Worm (Caenorhabditis elegans) whole organism, young adult: ENCODE results near the gene asns-2.

Experiments used
- B0035.1 ChIP-seq: sonication (generic microtip); optimal IDR thresholded peaks from 2 replicates; lab custom pipeline; 2016; ENCODE audit warnings: missing genetic modification characterization, mild to moderate bottlenecking, missing compliant biosample characterization, missing genotype, missing genetic modification reagents
- D2030.7 ChIP-seq: fragments of 200-800 bp; sonication (Bioruptor generic); IDR thresholded peaks from 2 replicates; pipeline ENCODE4 v1.3.6; 2022; ENCODE audit warnings: missing genetic modification reagents, missing genetic modification characterization, missing compliant biosample characterization
- F10E7.11 ChIP-seq: sonication (generic microtip); optimal IDR thresholded peaks from 2 replicates; lab custom pipeline; 2017; ENCODE audit warnings: mild to moderate bottlenecking, missing genetic modification characterization, moderate library complexity, missing compliant biosample characterization
- F23B12.7 ChIP-seq: sonication (generic microtip); optimal IDR thresholded peaks from 2 replicates; lab custom pipeline; 2017; ENCODE audit warnings: missing genetic modification characterization, mild to moderate bottlenecking, missing compliant biosample characterization, antibody characterized with exemption, moderate library complexity; ENCODE audit not compliant: insufficient read depth
- F39B2.1 ChIP-seq: fragments of 200-800 bp; sonication (Bioruptor generic); IDR thresholded peaks from 2 replicates; pipeline ENCODE4 v1.3.6; 2022; ENCODE audit warnings: missing genetic modification reagents, missing genetic modification characterization, missing compliant biosample characterization
- F52B5.7 ChIP-seq: sonication (generic microtip); optimal IDR thresholded peaks from 2 replicates; lab custom pipeline; 2016; ENCODE audit warnings: mild to moderate bottlenecking, missing genetic modification characterization, missing compliant biosample characterization
- F55B11.4 ChIP-seq: sonication (generic microtip); optimal IDR thresholded peaks from 2 replicates; lab custom pipeline; 2016; ENCODE audit warnings: missing compliant biosample characterization, missing genetic modification characterization, borderline replicate concordance; ENCODE audit not compliant: insufficient read depth
- F57A8.1 ChIP-seq: fragments of 200-800 bp; sonication (Bioruptor generic); optimal IDR thresholded peaks from 2 replicates; lab custom pipeline; 2018; ENCODE audit warnings: mild to moderate bottlenecking, missing genetic modification characterization, moderate library complexity, missing compliant biosample characterization
- K11D2.4 ChIP-seq: fragments of 200-800 bp; sonication (Bioruptor generic); IDR thresholded peaks from 2 replicates; pipeline ENCODE4 v1.3.6; 2022; ENCODE audit warnings: missing genetic modification reagents, missing genetic modification characterization, missing compliant biosample characterization
- T07F8.4 ChIP-seq: sonication (generic microtip); optimal IDR thresholded peaks from 2 replicates; lab custom pipeline; 2016; ENCODE audit warnings: mild to moderate bottlenecking, missing genetic modification characterization, moderate library complexity, missing compliant biosample characterization
- T26A5.8 ChIP-seq: sonication (generic microtip); optimal IDR thresholded peaks from 2 replicates; lab custom pipeline; 2016; ENCODE audit warnings: missing genetic modification characterization, missing compliant biosample characterization
- Y67H2A.10 ChIP-seq: fragments of 200-800 bp; sonication (Bioruptor generic); conservative IDR thresholded peaks from 2 replicates; pipeline ENCODE4 v1.3.6; 2022; ENCODE audit warnings: missing genetic modification reagents, missing genetic modification characterization, missing compliant biosample characterization
- atf-7 ChIP-seq: sonication (generic microtip); optimal IDR thresholded peaks from 2 replicates; lab custom pipeline; 2017; ENCODE audit warnings: mild to moderate bottlenecking, missing genetic modification characterization, missing compliant biosample characterization
- athp-1 ChIP-seq: sonication (generic microtip); optimal IDR thresholded peaks from 2 replicates; lab custom pipeline; 2017; ENCODE audit warnings: mild to moderate bottlenecking, missing genetic modification characterization, missing compliant biosample characterization
- attf-6 ChIP-seq: fragments of 200-800 bp; sonication (Bioruptor generic); IDR thresholded peaks from 2 replicates; pipeline ENCODE4 v1.3.6; 2022; ENCODE audit warnings: missing genetic modification reagents, missing genetic modification characterization, missing compliant biosample characterization
- cebp-2 ChIP-seq: fragments of 200-800 bp; sonication (Bioruptor generic); IDR thresholded peaks from 2 replicates; pipeline ENCODE4 v1.3.6; 2022; ENCODE audit warnings: missing genetic modification characterization, missing compliant biosample characterization
- ceh-58 ChIP-seq: fragments of 200-800 bp; sonication (Bioruptor generic); IDR thresholded peaks from 2 replicates; pipeline ENCODE4 v1.3.6; 2022; ENCODE audit warnings: missing genetic modification characterization, missing compliant biosample characterization
- ceh-91 ChIP-seq: fragments of 200-800 bp; sonication (Bioruptor generic); IDR thresholded peaks from 2 replicates; pipeline ENCODE4 v1.3.6; 2022; ENCODE audit warnings: missing genetic modification reagents, missing genetic modification characterization, missing compliant biosample characterization
- chd-7 ChIP-seq: sonication (generic microtip); optimal IDR thresholded peaks from 2 replicates; lab custom pipeline; 2016; ENCODE audit warnings: mild to moderate bottlenecking, missing genetic modification characterization, moderate library complexity, missing compliant biosample characterization
- die-1 ChIP-seq: sonication (generic microtip); optimal IDR thresholded peaks from 2 replicates; lab custom pipeline; 2016; ENCODE audit warnings: missing genotype, mild to moderate bottlenecking, missing genetic modification characterization, missing compliant biosample characterization
- efl-1 ChIP-seq: fragments of 150-350 bp; optimal IDR thresholded peaks from 2 replicates; lab custom pipeline; 2014; ENCODE audit warnings: missing biosample characterization, missing genetic modification reagents, missing genetic modification characterization
- ekl-4 ChIP-seq: fragments of 200-800 bp; sonication (Bioruptor generic); IDR thresholded peaks from 2 replicates; pipeline ENCODE4 v1.3.6; 2022; ENCODE audit warnings: missing genetic modification reagents, missing genetic modification characterization, missing compliant biosample characterization
- gei-17 ChIP-seq: fragments of 200-800 bp; sonication (Bioruptor generic); optimal IDR thresholded peaks from 2 replicates; lab custom pipeline; 2018; ENCODE audit warnings: mild to moderate bottlenecking, missing genetic modification characterization, missing compliant biosample characterization
- hlh-26 ChIP-seq: fragments of 200-800 bp; sonication (Bioruptor generic); conservative IDR thresholded peaks from 2 replicates; pipeline ENCODE4 v1.3.6; 2022; ENCODE audit warnings: missing genetic modification reagents, missing genetic modification characterization, missing compliant biosample characterization
- hmg-1.2 ChIP-seq: fragments of 200-800 bp; sonication (Bioruptor generic); IDR thresholded peaks from 2 replicates; pipeline ENCODE4 v1.3.6; 2022; ENCODE audit warnings: missing genetic modification reagents, missing genetic modification characterization, missing compliant biosample characterization
- hrde-1 ChIP-seq: sonication (generic microtip); optimal IDR thresholded peaks from 2 replicates; lab custom pipeline; 2016; ENCODE audit warnings: missing genetic modification characterization, mild to moderate bottlenecking, missing compliant biosample characterization, moderate library complexity, missing genotype, missing genetic modification reagents, borderline replicate concordance
- let-526 ChIP-seq: fragments of 200-800 bp; sonication (Bioruptor generic); IDR thresholded peaks from 2 replicates; pipeline ENCODE4 v1.3.6; 2022; ENCODE audit warnings: missing genetic modification reagents, missing genetic modification characterization, missing compliant biosample characterization
- lsl-1 ChIP-seq: fragments of 200-800 bp; sonication (Bioruptor generic); optimal IDR thresholded peaks from 2 replicates; lab custom pipeline; 2018; ENCODE audit warnings: mild to moderate bottlenecking, missing genetic modification characterization, moderate library complexity, missing compliant biosample characterization
- madf-3 ChIP-seq: fragments of 200-800 bp; sonication (Bioruptor generic); IDR thresholded peaks from 2 replicates; pipeline ENCODE4 v1.3.6; 2022; ENCODE audit warnings: missing genetic modification reagents, missing genetic modification characterization, missing compliant biosample characterization
- mcd-1 ChIP-seq: fragments of 200-800 bp; sonication (Bioruptor generic); IDR thresholded peaks from 2 replicates; pipeline ENCODE4 v1.3.6; 2022; ENCODE audit warnings: missing genetic modification reagents, missing genetic modification characterization, missing compliant biosample characterization
- nhr-179 ChIP-seq: sonication (generic microtip); optimal IDR thresholded peaks from 2 replicates; lab custom pipeline; 2016; ENCODE audit warnings: mild to moderate bottlenecking, missing genetic modification characterization, missing compliant biosample characterization
- nhr-27 ChIP-seq: fragments of 200-800 bp; sonication (Bioruptor generic); optimal IDR thresholded peaks from 2 replicates; lab custom pipeline; 2018; ENCODE audit warnings: mild to moderate bottlenecking, missing genetic modification characterization, moderate library complexity, missing compliant biosample characterization
- nhr-80 ChIP-seq: sonication (generic microtip); optimal IDR thresholded peaks from 2 replicates; lab custom pipeline; 2016; ENCODE audit warnings: missing genetic modification characterization, missing compliant biosample characterization
- rec-8 ChIP-seq, 2 experiments: sonication (generic microtip); optimal IDR thresholded peaks; 2 replicates each; lab custom pipeline; 2016; ENCODE audit warnings: mild to moderate bottlenecking in 2 of 2, missing genetic modification characterization in 2 of 2, missing genetic modification reagents in 2 of 2, missing genotype in 2 of 2, missing biosample characterization in 1 of 2, missing compliant biosample characterization in 1 of 2, moderate library complexity in 1 of 2
- somi-1 ChIP-seq: fragments of 200-800 bp; sonication (Bioruptor generic); optimal IDR thresholded peaks from 2 replicates; lab custom pipeline; 2018; ENCODE audit warnings: mild to moderate bottlenecking, missing genetic modification characterization, missing compliant biosample characterization
- tlf-1 ChIP-seq: fragments of 200-800 bp; sonication (Bioruptor generic); optimal IDR thresholded peaks from 2 replicates; lab custom pipeline; 2018; ENCODE audit warnings: mild to moderate bottlenecking, missing genetic modification characterization, missing compliant biosample characterization
- unc-62 ChIP-seq: fragments of 150-350 bp; optimal IDR thresholded peaks from 2 replicates; lab custom pipeline; 2014; ENCODE audit warnings: missing biosample characterization, missing genetic modification reagents, missing genetic modification characterization
- ztf-22 ChIP-seq: fragments of 200-800 bp; sonication (Bioruptor generic); optimal IDR thresholded peaks from 2 replicates; lab custom pipeline; 2018; ENCODE audit warnings: mild to moderate bottlenecking, missing genetic modification characterization, moderate library complexity, missing compliant biosample characterization
- ztf-25 ChIP-seq: fragments of 200-800 bp; sonication (Bioruptor generic); IDR thresholded peaks from 2 replicates; pipeline ENCODE4 v1.3.6; 2022; ENCODE audit warnings: missing genetic modification reagents, missing genetic modification characterization, missing compliant biosample characterization
- ztf-26 ChIP-seq: sonication (generic microtip); optimal IDR thresholded peaks from 2 replicates; lab custom pipeline; 2017; ENCODE audit warnings: missing genetic modification characterization, missing compliant biosample characterization
- ztf-28 ChIP-seq: fragments of 200-800 bp; sonication (Bioruptor generic); IDR thresholded peaks from 2 replicates; pipeline ENCODE4 v1.3.6; 2022; ENCODE audit warnings: missing genetic modification reagents, missing genetic modification characterization, missing compliant biosample characterization
- ztf-6 ChIP-seq: fragments of 200-800 bp; sonication (Bioruptor generic); IDR thresholded peaks from 2 replicates; pipeline ENCODE4 v1.3.6; 2022; ENCODE audit warnings: missing genetic modification reagents, missing genetic modification characterization, missing compliant biosample characterization

asns-2 gene

ce11 chrX:8784234-8784633 is 33.5 kb upstream of the asns-2 start, which contains the start of gene ZK721.3:
TSS of gene ZK721.3 (plus strand) at chrX:8784534.
- TF ChIP-seq efl-1 (GFP tag; lab: Kevin White, UChicago) (no peak), atf-7 (tag; lab: Kevin White, UChicago) (no peak), T07F8.4 (no peak), ztf-28 (GFP tag; lab: Robert Waterston, UW) (no peak), somi-1 (GFP tag; lab: Kevin White, UChicago) (no peak), athp-1 (tag; lab: Kevin White, UChicago) (no peak), mcd-1 (GFP tag; lab: Robert Waterston, UW) (no peak), hmg-1.2 (no peak), T26A5.8 (tag; lab: Kevin White, UChicago) (no peak), ztf-22 (no peak), cebp-2 (GFP tag; lab: Robert Waterston, UW) (no peak)

- no peak for TF ChIP-seq ztf-6
Observed at ce11 chrX:8778558-8778957, 27.8 kb upstream of the asns-2 start, which contains the start of gene ZK721.4. TSS of gene ZK721.4 (plus strand) at chrX:8778858.

DNA sequence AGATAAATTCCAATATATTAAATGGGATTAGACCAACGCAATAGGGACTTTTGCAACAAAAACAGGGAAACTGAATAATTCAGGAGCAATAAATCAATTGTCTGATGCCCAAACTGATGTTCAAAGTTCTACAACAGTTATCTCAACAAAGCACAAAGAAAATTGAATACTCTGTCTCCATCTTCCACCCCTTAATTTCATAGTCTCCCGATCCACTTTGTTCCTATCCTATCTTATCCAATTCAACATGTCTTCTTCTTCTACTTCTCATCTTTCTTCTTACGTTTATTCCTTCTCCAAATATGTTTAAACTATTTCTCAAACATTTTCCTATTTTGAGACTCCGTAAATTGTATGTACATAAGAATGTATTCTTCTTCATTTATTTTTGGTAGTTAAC is 19.6 kb upstream of the asns-2 start:
- TF ChIP-seq let-526 (GFP tag; lab: Robert Waterston, UW), result no peak
- TF ChIP-seq hrde-1 (tag; lab: Kevin White, UChicago), result no peak
- no peak for TF ChIP-seq F55B11.4
- no peak for TF ChIP-seq F10E7.11 (tag; lab: Kevin White, UChicago)
- TF ChIP-seq K11D2.4, result no peak
- TF ChIP-seq lsl-1 (GFP tag; lab: Kevin White, UChicago), result no peak
- no peak for TF ChIP-seq nhr-80 (tag; lab: Kevin White, UChicago)
- no peak for TF ChIP-seq nhr-27 (tag; lab: Kevin White, UChicago)
- no peak for TF ChIP-seq tlf-1 (GFP tag; lab: Kevin White, UChicago)
- TF ChIP-seq ztf-25, result no peak
- no peak for TF ChIP-seq F57A8.1 (GFP tag; lab: Kevin White, UChicago)
- TF ChIP-seq, all 124 proteins: peak for 0

ce11 chrX:8764044-8764443 is 13.3 kb upstream of the asns-2 start:
- TF ChIP-seq F23B12.7 (tag; lab: Kevin White, UChicago) (no peak), ceh-58 (GFP tag; lab: Robert Waterston, UW) (no peak), madf-3 (GFP tag; lab: Robert Waterston, UW) (no peak), ekl-4 (no peak), chd-7 (tag; lab: Kevin White, UChicago) (no peak), F39B2.1 (GFP tag; lab: Robert Waterston, UW) (no peak), nhr-179 (tag; lab: Kevin White, UChicago) (no peak), T26A5.8 (tag; lab: Kevin White, UChicago) (no peak), ceh-91 (GFP tag; lab: Robert Waterston, UW) (no peak), rec-8 (tag; optimal IDR thresholded peaks at IDR 0.05; lab: Kevin White, UChicago) (no peak)
- TF ChIP-seq, all 124 proteins: peak for 0

- TF ChIP-seq die-1 (tag; lab: Kevin White, UChicago) (no peak), Y67H2A.10 (no peak), nhr-80 (tag; lab: Kevin White, UChicago) (no peak), D2030.7 (no peak), hlh-26 (GFP tag; lab: Robert Waterston, UW) (no peak), B0035.1 (no peak), gei-17 (no peak), F52B5.7 (tag; lab: Kevin White, UChicago) (no peak), F57A8.1 (GFP tag; lab: Kevin White, UChicago) (no peak), ceh-58 (GFP tag; lab: Robert Waterston, UW) (no peak), ztf-26 (tag; lab: Kevin White, UChicago) (no peak), attf-6 (GFP tag; lab: Robert Waterston, UW) (no peak), unc-62 (no peak)
- TF ChIP-seq, all 124 proteins: peak for 0
Observed at ce11 chrX:8763607-8764006, 12.9 kb upstream of the asns-2 start, which contains the start of gene zig-12. TSS of gene zig-12 (plus strand) at chrX:8763907.
